Worm (Caenorhabditis elegans) whole organism, mixed stage, embryonic: ENCODE results near the gene W08E12.8.

Source experiments
- blmp-1 ChIP-seq: fragments of 150-350 bp; optimal IDR thresholded peaks from 2 replicates; lab custom pipeline; 2014; ENCODE audit warnings: missing biosample characterization, missing genetic modification characterization
- ces-1 ChIP-seq: fragments of 150-350 bp; optimal IDR thresholded peaks from 2 replicates; lab custom pipeline; 2014; ENCODE audit warnings: missing biosample characterization, missing genetic modification reagents, missing genetic modification characterization
- cnd-1 ChIP-seq: fragments of 200-800 bp; sonication (Bioruptor generic); optimal IDR thresholded peaks from 2 replicates; lab custom pipeline; 2018; ENCODE audit warnings: mild to moderate bottlenecking, missing genetic modification characterization, missing compliant biosample characterization
- elt-1 ChIP-seq: sonication (generic microtip); optimal IDR thresholded peaks from 2 replicates; lab custom pipeline; 2017; ENCODE audit warnings: missing genetic modification characterization, mild to moderate bottlenecking, missing compliant biosample characterization, antibody characterized with exemption, moderate library complexity, borderline replicate concordance; ENCODE audit not compliant: insufficient read depth
- lin-13 ChIP-seq: fragments of 150-350 bp; optimal IDR thresholded peaks from 2 replicates; lab custom pipeline; 2014; ENCODE audit warnings: missing biosample characterization, missing genetic modification characterization
- mab-5 ChIP-seq: fragments of 150-350 bp; optimal IDR thresholded peaks from 2 replicates; lab custom pipeline; 2014; ENCODE audit warnings: missing biosample characterization, missing genetic modification characterization
- nhr-28 ChIP-seq: fragments of 150-350 bp; optimal IDR thresholded peaks from 2 replicates; lab custom pipeline; 2014; ENCODE audit warnings: missing biosample characterization, missing genetic modification characterization
- pha-4 ChIP-seq: fragments of 150-350 bp; optimal IDR thresholded peaks from 2 replicates; lab custom pipeline; 2018; ENCODE audit warnings: missing biosample characterization, missing genetic modification reagents, missing genetic modification characterization
- snpc-4 ChIP-seq: fragments of 150-350 bp; optimal IDR thresholded peaks from 2 replicates; lab custom pipeline; 2014; ENCODE audit warnings: missing biosample characterization, missing genetic modification characterization
- unc-62 ChIP-seq: fragments of 150-350 bp; optimal IDR thresholded peaks from 2 replicates; lab custom pipeline; 2014; ENCODE audit warnings: missing biosample characterization, missing genetic modification reagents, missing genetic modification characterization

- TF ChIP-seq nhr-28 (tag; lab: Kevin White, UChicago) (no peak), lin-13 (tag; lab: Kevin White, UChicago) (no peak), cnd-1 (tag; lab: Kevin White, UChicago) (no peak), pha-4 (tag; lab: Kevin White, UChicago) (no peak), mab-5 (no peak), ces-1 (GFP tag; lab: Kevin White, UChicago) (no peak), unc-62 (GFP tag; lab: Kevin White, UChicago) (peak; percentile 38), elt-1 (no peak), snpc-4 (tag; lab: Kevin White, UChicago) (no peak), blmp-1 (tag; lab: Kevin White, UChicago) (no peak)
These were observed 35.3 kb upstream of the W08E12.8 start for ce11 chrIV:3256866-3257265.
